Worm (Caenorhabditis elegans) whole organism, midembryonic: ENCODE data around the gene C37H5.14.

ENCODE experiments used
- T22C8.4 ChIP-seq: fragments of 200-800 bp; sonication (Bioruptor generic); IDR thresholded peaks from 2 replicates; pipeline ENCODE4 v1.3.6; 2022; ENCODE audit warnings: missing genetic modification characterization, missing compliant biosample characterization
- cog-1 ChIP-seq: sonication (generic microtip); optimal IDR thresholded peaks from 2 replicates; lab custom pipeline; 2016; ENCODE audit warnings: missing genetic modification characterization, missing compliant biosample characterization
- flt-1 ChIP-seq: fragments of 200-800 bp; sonication (Bioruptor generic); IDR thresholded peaks from 2 replicates; pipeline ENCODE4 v1.3.6; 2022; ENCODE audit warnings: missing genetic modification characterization, missing compliant biosample characterization
- klf-2 ChIP-seq: fragments of 200-800 bp; sonication (Bioruptor generic); conservative IDR thresholded peaks from 2 replicates; pipeline ENCODE4 v1.3.6; 2022; ENCODE audit warnings: missing genetic modification reagents, missing genetic modification characterization, missing compliant biosample characterization
- med-1 ChIP-seq: sonication (generic microtip); optimal IDR thresholded peaks from 2 replicates; lab custom pipeline; 2017; ENCODE audit warnings: missing genetic modification characterization, mild to moderate bottlenecking, missing compliant biosample characterization, antibody characterized with exemption, missing genetic modification reagents; ENCODE audit not compliant: insufficient read depth
- ref-1 ChIP-seq: fragments of 200-800 bp; sonication (Bioruptor generic); conservative IDR thresholded peaks from 2 replicates; pipeline ENCODE4 v1.3.6; 2022; ENCODE audit warnings: missing genetic modification reagents, missing genetic modification characterization, missing compliant biosample characterization
- tab-1 ChIP-seq: fragments of 200-800 bp; sonication (Bioruptor generic); IDR thresholded peaks from 2 replicates; pipeline ENCODE4 v1.3.6; 2022; ENCODE audit warnings: missing genetic modification characterization, missing compliant biosample characterization
- ztf-23 ChIP-seq: fragments of 200-800 bp; sonication (Bioruptor generic); IDR thresholded peaks from 2 replicates; pipeline ENCODE4 v1.3.6; 2022; ENCODE audit warnings: missing genetic modification reagents, missing genetic modification characterization, missing compliant biosample characterization
- ztf-29 ChIP-seq: fragments of 200-800 bp; sonication (Bioruptor generic); IDR thresholded peaks from 2 replicates; pipeline ENCODE4 v1.3.6; 2022; ENCODE audit warnings: missing genetic modification reagents, missing genetic modification characterization, missing compliant biosample characterization

Gene C37H5.14

ce11 chrV:4862737-4863136 lies 28.6 kb upstream of the C37H5.14 start, which contains the start of gene C37H5.13:
TSS of gene C37H5.13 (minus strand) at chrV:4862965.
- TF ChIP-seq ref-1 (no peak), klf-2 (GFP tag; lab: Robert Waterston, UW) (no peak), tab-1 (GFP tag; lab: Robert Waterston, UW) (no peak)

- no peak; the same call in 1 of the 2 replicates for TF ChIP-seq T22C8.4 (GFP tag; lab: Robert Waterston, UW)
- no peak for TF ChIP-seq ref-1
- no peak for TF ChIP-seq klf-2 (GFP tag; lab: Robert Waterston, UW)
- TF ChIP-seq med-1 (GFP tag; lab: Kevin White, UChicago), result no peak
Observed at ce11 chrV:4860525-4860924, 26.3 kb upstream of the C37H5.14 start.

ce11 chrV:4857561-4857960 lies 23.4 kb upstream of the C37H5.14 start:
- TF ChIP-seq tab-1 (GFP tag; lab: Robert Waterston, UW) (no peak), cog-1 (tag; lab: Kevin White, UChicago) (no peak), med-1 (GFP tag; lab: Kevin White, UChicago) (no peak), klf-2 (GFP tag; lab: Robert Waterston, UW) (no peak), ztf-23 (GFP tag; lab: Robert Waterston, UW) (no peak), flt-1 (no peak), T22C8.4 (GFP tag; lab: Robert Waterston, UW) (no peak), ref-1 (no peak), ztf-29 (GFP tag; lab: Robert Waterston, UW) (no peak)

- TF ChIP-seq ztf-23 (GFP tag; lab: Robert Waterston, UW), result no peak
- no peak for TF ChIP-seq T22C8.4 (GFP tag; lab: Robert Waterston, UW)
- TF ChIP-seq tab-1 (GFP tag; lab: Robert Waterston, UW), result no peak
- no peak for TF ChIP-seq flt-1
- no peak for TF ChIP-seq med-1 (GFP tag; lab: Kevin White, UChicago)
- no peak for TF ChIP-seq ztf-29 (GFP tag; lab: Robert Waterston, UW)
- no peak for TF ChIP-seq klf-2 (GFP tag; lab: Robert Waterston, UW)
- no peak for TF ChIP-seq cog-1 (tag; lab: Kevin White, UChicago)
- no peak for TF ChIP-seq ref-1
Observed at ce11 chrV:4851969-4852368, 17.8 kb upstream of the C37H5.14 start.

- TF ChIP-seq cog-1 (tag; lab: Kevin White, UChicago) (no peak), med-1 (GFP tag; lab: Kevin White, UChicago) (no peak)
Observed at ce11 chrV:4851138-4851537, 17.0 kb upstream of the C37H5.14 start, which contains the start of gene nex-4. TSS of gene nex-4 (plus strand) at chrV:4851438.

ce11 chrV:4850446-4850845 lies 16.3 kb upstream of the C37H5.14 start:
- TF ChIP-seq klf-2 (GFP tag; lab: Robert Waterston, UW), result no peak
- TF ChIP-seq ztf-29 (GFP tag; lab: Robert Waterston, UW), result no peak
- no peak for TF ChIP-seq ref-1
- no peak for TF ChIP-seq tab-1 (GFP tag; lab: Robert Waterston, UW)
- TF ChIP-seq T22C8.4 (GFP tag; lab: Robert Waterston, UW), result no peak
- TF ChIP-seq ztf-23 (GFP tag; lab: Robert Waterston, UW), result no peak
- TF ChIP-seq cog-1 (tag; lab: Kevin White, UChicago), result no peak
- TF ChIP-seq med-1 (GFP tag; lab: Kevin White, UChicago), result no peak
- TF ChIP-seq flt-1, result no peak

ce11 chrV:4847424-4847823 lies 13.2 kb upstream of the C37H5.14 start, which contains the start of gene abhd-5.1:
TSS of gene abhd-5.1 (plus strand) at chrV:4847653.
- TF ChIP-seq med-1 (GFP tag; lab: Kevin White, UChicago) (no peak), flt-1 (no peak), cog-1 (tag; lab: Kevin White, UChicago) (no peak), tab-1 (GFP tag; lab: Robert Waterston, UW) (no peak), T22C8.4 (GFP tag; lab: Robert Waterston, UW) (no peak), ztf-29 (GFP tag; lab: Robert Waterston, UW) (no peak), ztf-23 (GFP tag; lab: Robert Waterston, UW) (no peak), ref-1 (no peak), klf-2 (GFP tag; lab: Robert Waterston, UW) (no peak)

ce11 chrV:4846507-4846906 lies 12.3 kb upstream of the C37H5.14 start:
- TF ChIP-seq ztf-23 (GFP tag; lab: Robert Waterston, UW) (no peak), flt-1 (no peak), cog-1 (tag; lab: Kevin White, UChicago) (no peak), med-1 (GFP tag; lab: Kevin White, UChicago) (no peak), ref-1 (no peak), klf-2 (GFP tag; lab: Robert Waterston, UW) (no peak), T22C8.4 (GFP tag; lab: Robert Waterston, UW) (no peak), tab-1 (GFP tag; lab: Robert Waterston, UW) (no peak), ztf-29 (GFP tag; lab: Robert Waterston, UW) (no peak)

- no peak for TF ChIP-seq cog-1 (tag; lab: Kevin White, UChicago)
- no peak for TF ChIP-seq ztf-23 (GFP tag; lab: Robert Waterston, UW)
- no peak for TF ChIP-seq med-1 (GFP tag; lab: Kevin White, UChicago)
- TF ChIP-seq ztf-29 (GFP tag; lab: Robert Waterston, UW), result no peak
- TF ChIP-seq klf-2 (GFP tag; lab: Robert Waterston, UW), result no peak
- no peak for TF ChIP-seq ref-1
- TF ChIP-seq T22C8.4 (GFP tag; lab: Robert Waterston, UW), result no peak
- TF ChIP-seq tab-1 (GFP tag; lab: Robert Waterston, UW), result no peak
- no peak for TF ChIP-seq flt-1
Observed at ce11 chrV:4844591-4844990, 10.4 kb upstream of the C37H5.14 start, which contains the start of gene abhd-5.2. TSS of gene abhd-5.2 (plus strand) at chrV:4844685.

- TF ChIP-seq T22C8.4 (GFP tag; lab: Robert Waterston, UW) (no peak), med-1 (GFP tag; lab: Kevin White, UChicago) (no peak), flt-1 (no peak), tab-1 (GFP tag; lab: Robert Waterston, UW) (no peak), klf-2 (GFP tag; lab: Robert Waterston, UW) (no peak), cog-1 (tag; lab: Kevin White, UChicago) (no peak), ztf-23 (GFP tag; lab: Robert Waterston, UW) (no peak), ztf-29 (GFP tag; lab: Robert Waterston, UW) (no peak), ref-1 (no peak)
Observed at ce11 chrV:4842544-4842943, 8.4 kb upstream of the C37H5.14 start, which contains the start of the genes cwp-2 and cwp-3. TSS of gene cwp-2 (minus strand) at chrV:4842644. TSS of gene cwp-3 (plus strand) at chrV:4842836.
